Worm (Caenorhabditis elegans): ENCODE results near the gene glr-4.

glr-4 gene

DNA sequence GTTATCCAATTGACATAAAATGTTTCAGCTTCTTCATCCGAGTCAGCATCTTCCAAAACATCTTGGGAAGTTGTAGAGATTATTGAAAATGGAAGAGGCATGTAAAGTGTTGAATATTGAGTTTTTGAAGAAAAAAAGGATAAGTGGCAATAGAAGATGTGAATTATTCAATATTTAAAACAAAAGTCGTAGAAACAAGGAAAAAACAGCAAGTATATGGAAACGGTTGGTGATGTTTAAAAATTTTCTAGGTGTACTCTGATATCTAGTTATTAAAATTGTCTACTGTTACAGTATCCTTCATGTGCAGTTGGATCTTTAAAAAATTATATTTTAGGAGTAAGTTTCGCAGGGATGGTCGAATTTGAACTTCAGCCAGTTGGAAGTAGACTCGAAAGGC lies 22.2 kb downstream of the glr-4 start, which contains the start of gene C06A8.8:
Gene C06A8.8 (minus strand): TSS at position 101 of the 400 bp plus-strand sequence.
- TF ChIP-seq C34F6.9 (tag; optimal IDR thresholded peaks at IDR 0.05) (no peak), dmd-4 (tag; optimal IDR thresholded peaks at IDR 0.05) (no peak), nhr-11 (tag; optimal IDR thresholded peaks at IDR 0.05) (no peak), R02D3.7 (tag; optimal IDR thresholded peaks at IDR 0.05) (no peak), fos-1 (tag; optimal IDR thresholded peaks at IDR 0.05) (no peak), lsy-2 (tag; optimal IDR thresholded peaks at IDR 0.05) (no peak), Y55F3AM.14 (GFP tag; optimal IDR thresholded peaks at IDR 0.05) (no peak), sma-3 (GFP tag; optimal IDR thresholded peaks at IDR 0.05) (no peak), egl-27 (tag; optimal IDR thresholded peaks at IDR 0.05) (no peak), ZK546.5 (tag; optimal IDR thresholded peaks at IDR 0.05) (no peak), nhr-237 (tag; optimal IDR thresholded peaks at IDR 0.05) (no peak), mab-5 (tag; optimal IDR thresholded peaks at IDR 0.05) (no peak)

- no peak for TF ChIP-seq F13H6.1 (tag; optimal IDR thresholded peaks at IDR 0.05)
- TF ChIP-seq mbf-1 (tag; optimal IDR thresholded peaks at IDR 0.05), result no peak
- TF ChIP-seq mab-5 (tag; optimal IDR thresholded peaks at IDR 0.05), result no peak
- no peak for TF ChIP-seq nhr-6 (tag; optimal IDR thresholded peaks at IDR 0.05)
- no peak for TF ChIP-seq ztf-11 (tag; optimal IDR thresholded peaks at IDR 0.05)
- TF ChIP-seq lin-11 (tag; optimal IDR thresholded peaks at IDR 0.05), result no peak
- TF ChIP-seq peb-1 (tag; optimal IDR thresholded peaks at IDR 0.05), result no peak
Measured at ce11 chrII:7770253-7770652, 23.9 kb downstream of the glr-4 start.

DNA sequence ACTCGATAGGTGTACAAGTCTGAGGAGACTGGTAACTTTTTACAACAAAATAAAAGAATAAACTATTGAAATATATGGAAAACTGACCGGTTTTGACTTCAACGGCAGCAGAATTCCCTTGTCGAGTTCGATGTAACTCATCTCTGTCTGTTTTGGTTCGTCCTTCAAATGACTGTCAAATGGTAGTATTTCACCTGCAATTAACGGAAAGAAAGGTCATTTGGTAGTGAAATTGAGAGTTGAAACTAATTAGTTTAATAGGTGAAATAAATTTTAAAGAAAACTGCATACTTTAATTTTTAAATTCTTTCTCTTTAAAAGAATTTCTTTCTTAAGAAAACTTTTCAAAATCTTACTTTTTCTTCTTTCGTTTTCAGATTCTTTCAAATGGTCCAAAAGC lies 24.9 kb downstream of the glr-4 start:
- TF ChIP-seq nhr-25 (tag; optimal IDR thresholded peaks at IDR 0.05) (peak; percentile 37), R02D3.7 (tag; optimal IDR thresholded peaks at IDR 0.05) (no peak)

DNA sequence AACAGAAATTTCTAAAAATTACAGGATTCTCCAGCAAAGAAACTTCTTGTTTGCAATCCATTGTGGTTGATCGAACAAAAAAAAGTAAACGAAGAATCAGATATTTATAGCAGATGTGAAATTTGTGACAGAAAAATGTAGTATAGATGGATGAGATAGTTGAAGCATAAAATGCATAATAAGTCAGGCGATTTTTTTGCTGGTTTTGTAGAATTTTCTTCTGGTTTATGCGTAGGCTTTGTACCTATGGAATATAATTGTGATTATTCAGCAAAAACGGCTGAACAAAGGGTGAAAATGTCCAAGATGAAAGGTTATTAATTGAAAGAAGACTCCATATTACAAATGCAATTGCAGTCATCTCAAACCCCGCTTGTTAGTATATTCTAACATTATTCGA lies 28.7 kb downstream of the glr-4 start, which contains the start of gene srh-39:
Gene srh-39 (minus strand): TSS at position 101 of the 400 bp plus-strand sequence.
- TF ChIP-seq alr-1 (tag; optimal IDR thresholded peaks at IDR 0.05) (no peak), unc-55 (GFP tag; optimal IDR thresholded peaks at IDR 0.05) (no peak), gmeb-1 (tag; optimal IDR thresholded peaks at IDR 0.05) (no peak), nhr-12 (tag; optimal IDR thresholded peaks at IDR 0.05) (no peak), Y55F3AM.14 (GFP tag; optimal IDR thresholded peaks at IDR 0.05) (no peak), nhr-129 (tag; optimal IDR thresholded peaks at IDR 0.05) (no peak), unc-62 (GFP tag; optimal IDR thresholded peaks at IDR 0.05) (no peak), fos-1 (tag; optimal IDR thresholded peaks at IDR 0.05) (no peak), F13H6.1 (tag; optimal IDR thresholded peaks at IDR 0.05) (no peak), ztf-4 (tag; optimal IDR thresholded peaks at IDR 0.05) (no peak), lin-39 (tag; optimal IDR thresholded peaks at IDR 0.05) (no peak), nhr-77 (tag; optimal IDR thresholded peaks at IDR 0.05) (no peak), nhr-237 (tag; optimal IDR thresholded peaks at IDR 0.05) (no peak)

- no peak for TF ChIP-seq ama-1 (optimal IDR thresholded peaks at IDR 0.05)
- no peak for TF ChIP-seq unc-39 (tag; optimal IDR thresholded peaks at IDR 0.05)
- no peak for TF ChIP-seq blmp-1 (tag; optimal IDR thresholded peaks at IDR 0.05; ENCODE audit: insufficient read depth)
- TF ChIP-seq ztf-11 (tag; optimal IDR thresholded peaks at IDR 0.05), result no peak
- no peak for TF ChIP-seq F13H6.1 (tag; optimal IDR thresholded peaks at IDR 0.05)
- TF ChIP-seq nhr-11 (tag; optimal IDR thresholded peaks at IDR 0.05), result no peak
- no peak for TF ChIP-seq lin-11 (tag; optimal IDR thresholded peaks at IDR 0.05)
- TF ChIP-seq lin-13 (GFP tag; optimal IDR thresholded peaks at IDR 0.05), result no peak
- no peak for TF ChIP-seq alr-1 (tag; optimal IDR thresholded peaks at IDR 0.05)
- no peak for TF ChIP-seq sma-3 (GFP tag; optimal IDR thresholded peaks at IDR 0.05)
- TF ChIP-seq Y55F3AM.14 (GFP tag; optimal IDR thresholded peaks at IDR 0.05), result no peak
- TF ChIP-seq ceh-16 (tag; optimal IDR thresholded peaks at IDR 0.05), result no peak
- TF ChIP-seq dmd-4 (tag; optimal IDR thresholded peaks at IDR 0.05), result no peak
- TF ChIP-seq egl-27 (tag; optimal IDR thresholded peaks at IDR 0.05), result no peak
- TF ChIP-seq mab-5 (tag; optimal IDR thresholded peaks at IDR 0.05), result no peak
- no peak for TF ChIP-seq C34F6.9 (tag; optimal IDR thresholded peaks at IDR 0.05)
- no peak for TF ChIP-seq sem-4 (tag; optimal IDR thresholded peaks at IDR 0.05)
- TF ChIP-seq nhr-10 (tag; optimal IDR thresholded peaks at IDR 0.05), result no peak
- TF ChIP-seq peb-1 (tag; optimal IDR thresholded peaks at IDR 0.05), result no peak
- TF ChIP-seq fos-1 (tag; optimal IDR thresholded peaks at IDR 0.05), result no peak
Measured at ce11 chrII:7763569-7763968, 30.6 kb downstream of the glr-4 start, which contains the start of gene B0228.9. Gene B0228.9 (minus strand): TSS chrII:7763669.
